Worm (Caenorhabditis elegans): ENCODE results near the gene fbxa-137.

- TF ChIP-seq nhr-237 (tag; optimal IDR thresholded peaks at IDR 0.05), result no peak
- TF ChIP-seq sea-2 (GFP tag; optimal IDR thresholded peaks at IDR 0.05), result no peak
- no peak for TF ChIP-seq unc-62 (GFP tag; optimal IDR thresholded peaks at IDR 0.05)
- no peak for TF ChIP-seq elt-3 (tag; optimal IDR thresholded peaks at IDR 0.05)
- TF ChIP-seq nhr-67 (tag; optimal IDR thresholded peaks at IDR 0.05), result no peak
- no peak for TF ChIP-seq mdl-1 (tag; optimal IDR thresholded peaks at IDR 0.05)
- TF ChIP-seq snpc-4 (tag; optimal IDR thresholded peaks at IDR 0.05), result no peak
Observed at ce11 chrV:2233177-2233576, 45.4 kb upstream of the fbxa-137 start, which contains the start of gene nhr-96.
